Fruit fly (Drosophila melanogaster) S2 (cell line): ENCODE results near the gene mldr.

ENCODE experiments used
- CG8478 ChIP-seq: fragments of >200 bp; optimal IDR thresholded peaks from 2 replicates; lab custom pipeline; 2018
- CTCF ChIP-seq, 2 experiments: fragments of >200 bp; optimal IDR thresholded peaks; 2 replicates each; lab custom pipeline; 2018

Gene mldr

DNA sequence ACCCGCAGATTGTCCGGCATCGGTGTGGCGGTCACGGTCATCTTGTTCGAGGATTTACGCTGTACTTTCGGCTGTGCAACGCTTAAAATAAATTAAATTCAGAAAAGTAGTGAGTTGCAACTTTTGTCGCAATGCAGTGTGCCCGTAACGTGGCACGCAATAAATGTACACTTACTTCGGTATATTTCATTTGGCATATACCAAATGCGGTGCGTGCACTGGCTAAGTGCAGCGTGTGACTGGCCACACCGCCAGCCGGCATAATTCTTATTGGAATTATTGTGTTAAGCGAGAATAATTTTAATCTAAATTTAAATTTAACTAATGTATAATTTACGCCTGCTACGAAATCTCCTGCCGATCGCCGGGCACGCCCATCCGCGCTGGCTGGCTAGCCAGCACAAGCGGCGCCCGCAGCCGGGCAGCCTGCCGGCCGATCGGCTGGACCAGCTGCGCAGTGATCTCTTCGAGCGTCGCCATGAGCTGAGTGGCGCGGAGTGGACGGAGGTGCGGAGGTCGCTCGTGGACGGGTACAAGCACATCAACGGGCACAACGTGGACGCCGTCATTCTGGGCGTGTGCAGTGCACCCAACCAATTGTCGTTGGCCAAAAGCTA is at the start of gene mldr, which contains the start of gene Rpt4:
mldr (plus strand) TSS at position 221 of the 617 bp plus-strand sequence.
Rpt4 (minus strand) TSS at position 163 of the 617 bp plus-strand sequence.
- TF ChIP-seq CG8478 (lab: Kevin White, UChicago): no peak
- TF ChIP-seq CTCF (optimal IDR thresholded peaks at IDR 0.05; lab: Kevin White, UChicago): peak in 1 of 2 experiments; percentile 25

DNA sequence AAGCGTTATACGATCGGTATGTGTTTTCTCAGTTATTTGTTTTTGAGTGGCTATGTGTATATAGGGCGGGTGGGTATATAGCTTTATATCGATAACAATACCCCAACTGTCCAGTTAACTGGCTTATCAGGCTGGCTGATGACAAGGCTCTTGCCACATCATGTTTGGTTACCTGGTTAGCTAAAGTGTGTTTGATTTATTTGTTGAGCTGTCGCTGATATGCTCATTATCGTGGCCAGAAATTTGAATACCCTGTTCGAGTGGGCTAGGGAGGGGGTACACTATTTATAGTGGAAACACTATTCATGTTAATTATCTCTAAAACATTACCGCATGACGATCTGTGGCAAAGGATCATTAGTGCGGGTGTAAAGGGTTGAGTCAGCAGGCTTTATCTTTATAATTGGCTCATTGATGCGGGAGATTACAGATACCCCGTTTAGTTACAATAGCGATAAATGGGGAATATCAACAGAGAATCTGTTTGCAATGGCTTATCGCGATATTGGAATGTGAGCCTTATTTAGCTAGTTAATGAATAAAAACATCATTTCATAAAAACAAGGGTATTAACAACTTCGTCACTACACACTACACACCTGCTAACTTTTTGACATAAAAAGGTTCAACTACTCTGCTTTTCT is 38.1 kb upstream of the mldr start:
- no peak for TF ChIP-seq CTCF (optimal IDR thresholded peaks at IDR 0.05; lab: Kevin White, UChicago)
- no peak for TF ChIP-seq CG8478 (lab: Kevin White, UChicago)

DNA sequence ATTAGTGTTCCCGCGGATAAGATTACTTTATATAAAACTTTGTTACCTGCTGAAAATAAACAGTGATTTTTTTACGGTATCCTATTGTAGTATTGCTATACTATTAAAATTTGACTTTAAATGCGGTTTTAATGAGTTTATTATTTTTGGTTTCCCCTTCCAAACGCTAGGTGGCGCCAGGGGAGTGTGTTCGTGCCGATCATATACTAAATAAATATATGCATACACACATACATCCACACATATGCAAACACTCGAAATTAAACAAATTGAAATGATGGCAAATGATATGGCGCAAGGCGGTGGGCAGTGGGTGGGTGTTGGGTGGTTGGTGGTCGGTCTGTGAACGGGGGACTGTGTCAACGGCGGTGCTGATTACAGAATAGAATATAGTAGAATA is 37.4 kb upstream of the mldr start:
- TF ChIP-seq CG8478 (lab: Kevin White, UChicago) (no peak), CTCF (optimal IDR thresholded peaks at IDR 0.05; lab: Kevin White, UChicago) (peak; percentile 65 to 79)

DNA sequence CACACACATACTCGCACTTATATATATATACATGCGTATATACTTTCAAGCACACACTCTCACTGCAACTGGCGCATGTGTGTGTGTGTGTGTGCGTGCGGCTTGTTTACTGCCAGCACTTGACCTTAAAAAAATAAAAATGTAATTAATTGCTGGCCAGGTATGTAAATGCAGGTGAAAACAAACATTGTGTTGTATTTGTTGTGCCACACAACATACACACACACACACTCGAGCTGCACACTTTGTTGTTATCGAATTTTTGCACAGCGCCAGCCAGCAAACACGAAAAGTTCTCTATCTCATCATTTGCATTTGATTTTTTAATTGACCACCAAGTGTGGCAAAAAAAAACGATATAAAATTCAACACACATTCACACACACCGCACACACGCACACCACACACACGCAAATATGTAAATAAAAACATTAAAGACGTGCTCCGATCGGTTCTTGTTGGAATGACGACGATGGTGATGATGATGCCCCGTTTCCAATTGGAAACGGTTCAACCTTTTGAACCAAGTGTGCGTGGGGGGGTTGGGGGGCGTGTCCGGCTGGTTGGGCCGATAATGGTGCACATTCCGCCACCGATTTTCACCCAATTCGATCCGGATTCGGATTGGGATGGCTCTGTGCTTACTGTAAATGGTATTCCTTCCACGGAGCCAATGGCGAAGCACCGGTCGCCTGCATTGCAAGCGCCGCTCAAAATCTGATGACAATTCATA is 36.3 kb upstream of the mldr start:
- TF ChIP-seq CTCF (optimal IDR thresholded peaks at IDR 0.05; lab: Kevin White, UChicago) (no peak), CG8478 (lab: Kevin White, UChicago) (no peak)

DNA sequence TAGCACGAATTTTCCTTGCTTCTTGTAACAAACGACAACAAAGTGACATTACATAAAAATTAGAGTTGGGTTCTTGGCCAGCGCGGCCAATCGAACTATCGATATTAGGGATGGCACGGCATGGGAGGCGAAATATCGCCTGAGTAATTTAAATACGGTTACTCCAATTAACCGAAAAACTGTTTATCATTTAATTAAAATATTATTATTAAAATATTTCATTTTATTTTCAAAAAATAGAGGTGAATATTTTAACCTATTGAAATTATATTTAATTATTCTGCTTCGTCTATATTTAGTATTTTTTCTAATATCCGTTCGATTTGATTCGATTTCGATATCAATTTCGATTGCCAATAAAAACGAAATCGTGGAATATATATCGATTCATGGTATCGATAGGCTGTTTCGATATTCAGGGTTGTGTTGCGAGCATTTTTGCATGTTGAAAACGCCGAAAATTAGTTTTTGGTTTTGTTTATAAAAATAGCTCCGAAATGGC is 35.6 kb upstream of the mldr start, which contains the start of the genes Rbcn-3A and Spx:
Rbcn-3A (minus strand) TSS at position 74 of the 502 bp plus-strand sequence.
Spx (plus strand) TSS at position 409 of the 502 bp plus-strand sequence.
- TF ChIP-seq CTCF (optimal IDR thresholded peaks at IDR 0.05; lab: Kevin White, UChicago): no peak
- TF ChIP-seq CG8478 (lab: Kevin White, UChicago): no peak

DNA sequence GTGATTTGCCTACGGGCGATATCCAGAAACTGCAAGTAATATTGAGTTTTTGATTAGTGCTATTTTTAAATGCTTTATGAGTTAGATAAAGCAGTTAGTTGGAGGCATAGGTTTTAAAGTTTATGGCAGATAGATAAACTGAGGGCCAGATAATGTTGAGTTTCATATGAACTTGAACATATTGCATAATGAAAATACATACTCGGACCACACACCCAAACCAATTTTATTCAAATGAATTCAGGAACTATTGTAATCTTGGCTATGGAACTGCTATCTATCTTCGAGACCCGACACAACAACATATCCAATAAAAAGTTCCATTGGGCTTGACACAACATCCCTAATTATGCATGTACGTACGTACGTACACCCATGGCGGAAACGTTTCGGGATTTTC is 31.4 kb upstream of the mldr start:
- TF ChIP-seq CG8478 (lab: Kevin White, UChicago): no peak
- TF ChIP-seq CTCF (optimal IDR thresholded peaks at IDR 0.05; lab: Kevin White, UChicago): no peak

DNA sequence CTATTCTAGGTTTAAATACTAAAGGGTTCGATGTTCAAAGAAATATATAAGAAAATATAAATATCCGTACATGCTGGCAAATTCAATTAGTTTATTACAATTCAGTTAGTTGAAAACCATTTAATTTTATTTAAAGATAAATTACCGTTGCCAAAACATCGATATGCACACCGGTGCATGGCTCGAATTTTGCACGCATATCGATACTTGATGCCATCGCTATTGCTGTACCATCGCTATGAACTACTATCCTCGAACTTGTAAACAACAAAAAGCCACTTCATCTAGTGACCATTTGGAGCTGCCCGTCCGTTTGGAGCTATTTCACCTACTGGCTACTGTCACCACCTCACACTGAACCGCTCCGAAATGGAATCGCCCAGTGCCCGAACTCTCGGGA is 30.2 kb upstream of the mldr start, which contains the start of gene Josd:
Josd (plus strand) TSS at position 270 of the 400 bp plus-strand sequence.
- TF ChIP-seq CTCF (optimal IDR thresholded peaks at IDR 0.05; lab: Kevin White, UChicago) (no peak), CG8478 (lab: Kevin White, UChicago) (no peak)

DNA sequence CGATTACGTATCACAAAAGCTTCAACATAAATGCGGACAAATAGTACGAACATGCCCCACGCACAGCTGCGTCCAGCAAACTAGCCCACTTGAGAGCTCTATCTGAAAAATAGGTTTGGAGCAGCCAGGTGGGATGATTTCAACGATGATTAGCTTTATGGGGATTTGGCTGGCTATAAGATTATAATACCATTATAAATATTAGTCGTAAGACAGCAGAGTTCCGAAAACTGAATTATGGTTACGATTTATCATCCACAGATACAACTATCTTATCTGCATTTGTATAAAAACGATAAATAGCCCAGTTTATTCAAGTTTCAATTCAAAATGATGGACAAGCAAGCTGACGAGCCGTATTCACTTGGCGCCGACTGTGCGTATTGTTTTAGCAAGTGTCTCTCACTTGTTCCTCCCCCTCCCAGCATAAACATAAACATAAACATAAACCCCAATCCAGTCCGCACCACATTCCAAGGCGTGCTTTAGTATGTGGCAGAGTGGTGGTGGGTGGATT is 27.4 kb upstream of the mldr start:
- TF ChIP-seq CTCF (optimal IDR thresholded peaks at IDR 0.05; lab: Kevin White, UChicago): no peak
- TF ChIP-seq CG8478 (lab: Kevin White, UChicago): no peak

DNA sequence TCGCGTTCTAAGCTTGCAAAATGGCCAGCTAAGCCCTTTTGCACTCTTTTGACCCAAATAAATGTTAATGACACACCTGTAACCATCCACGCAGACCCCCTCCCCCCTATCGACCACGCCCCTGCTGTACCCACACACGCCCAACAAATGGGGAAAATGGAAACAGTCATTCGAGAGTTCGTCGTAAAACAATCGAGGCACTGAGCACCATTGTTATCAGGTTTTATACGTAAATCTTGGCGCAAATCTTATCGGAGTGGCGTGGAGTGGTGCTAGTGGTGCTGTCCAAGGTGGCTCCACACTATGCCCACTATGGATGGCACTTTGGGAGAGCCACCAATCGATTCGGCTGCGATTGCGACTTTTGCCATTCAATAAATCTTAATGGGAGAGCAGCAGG is 26.6 kb upstream of the mldr start:
- TF ChIP-seq CTCF (optimal IDR thresholded peaks at IDR 0.05; lab: Kevin White, UChicago) (no peak), CG8478 (lab: Kevin White, UChicago) (no peak)

DNA sequence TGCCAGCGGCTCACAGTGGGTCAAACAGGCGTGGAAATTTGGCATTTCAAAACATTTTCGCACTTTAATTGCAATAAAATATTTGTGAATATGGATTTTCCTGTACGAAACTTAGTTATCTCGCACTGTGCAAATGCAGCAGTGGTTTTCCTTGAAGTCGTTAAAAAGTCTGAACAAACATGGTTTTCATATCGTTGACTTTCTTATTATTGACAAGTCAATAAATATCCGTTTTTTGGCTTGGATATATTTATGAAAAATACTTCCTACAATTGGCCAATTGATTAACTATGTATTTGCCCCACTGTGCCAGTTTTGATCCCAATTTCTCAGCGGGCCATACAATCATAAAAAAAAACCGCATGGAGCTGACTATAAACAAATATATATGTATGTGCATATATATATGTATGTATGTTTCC is 25.6 kb upstream of the mldr start:
- TF ChIP-seq CTCF (optimal IDR thresholded peaks at IDR 0.05; lab: Kevin White, UChicago): no peak

DNA sequence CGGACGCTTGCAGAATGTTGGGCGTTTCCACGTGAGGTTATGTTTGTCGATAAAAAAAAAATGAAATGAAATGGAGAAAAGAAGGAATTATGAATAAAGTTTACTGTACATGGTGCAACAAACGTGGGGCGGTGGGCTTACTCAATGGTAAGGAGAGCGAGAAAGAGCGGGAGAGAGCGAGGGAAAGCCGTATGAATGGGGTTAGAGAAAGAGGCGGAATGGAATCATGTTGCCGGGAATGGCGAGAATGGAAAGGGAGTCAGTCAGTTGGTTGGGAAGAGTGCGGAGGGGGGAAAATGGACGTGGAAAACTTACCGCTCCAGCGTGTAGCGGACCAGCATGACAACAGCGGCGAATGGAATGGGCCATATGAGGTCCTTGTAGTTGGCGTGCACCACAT is 25.0 kb upstream of the mldr start:
- TF ChIP-seq CTCF (optimal IDR thresholded peaks at IDR 0.05; lab: Kevin White, UChicago): no peak
- no peak for TF ChIP-seq CG8478 (lab: Kevin White, UChicago)

DNA sequence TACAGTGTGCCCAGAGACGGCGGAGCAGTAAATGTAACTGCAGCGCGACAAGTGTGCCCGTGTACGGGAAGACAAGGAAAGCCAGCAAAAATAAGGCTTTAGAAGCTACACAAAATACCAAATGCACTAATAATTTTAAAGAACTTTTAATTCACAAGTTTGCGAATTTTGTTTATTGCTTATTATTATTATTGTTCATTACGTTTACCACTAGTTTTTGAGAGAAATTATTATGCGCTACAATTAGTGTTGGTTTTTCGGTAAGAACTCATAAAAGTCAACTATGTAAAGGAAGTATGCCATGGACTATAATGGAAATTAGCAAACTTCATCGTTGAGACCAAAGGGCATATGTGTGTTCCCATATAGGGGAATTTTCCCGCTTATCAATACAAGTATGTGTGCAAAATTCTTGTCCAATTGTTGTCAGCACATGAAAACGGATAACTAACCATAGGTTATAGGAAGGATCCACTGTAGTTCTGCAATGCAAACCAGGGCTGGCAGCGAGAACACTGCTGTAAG is 23.9 kb upstream of the mldr start, which contains the start of gene schlank:
schlank (minus strand) TSS at position 42 of the 525 bp plus-strand sequence.
- TF ChIP-seq CTCF (optimal IDR thresholded peaks at IDR 0.05; lab: Kevin White, UChicago) (no peak), CG8478 (lab: Kevin White, UChicago) (no peak)

DNA sequence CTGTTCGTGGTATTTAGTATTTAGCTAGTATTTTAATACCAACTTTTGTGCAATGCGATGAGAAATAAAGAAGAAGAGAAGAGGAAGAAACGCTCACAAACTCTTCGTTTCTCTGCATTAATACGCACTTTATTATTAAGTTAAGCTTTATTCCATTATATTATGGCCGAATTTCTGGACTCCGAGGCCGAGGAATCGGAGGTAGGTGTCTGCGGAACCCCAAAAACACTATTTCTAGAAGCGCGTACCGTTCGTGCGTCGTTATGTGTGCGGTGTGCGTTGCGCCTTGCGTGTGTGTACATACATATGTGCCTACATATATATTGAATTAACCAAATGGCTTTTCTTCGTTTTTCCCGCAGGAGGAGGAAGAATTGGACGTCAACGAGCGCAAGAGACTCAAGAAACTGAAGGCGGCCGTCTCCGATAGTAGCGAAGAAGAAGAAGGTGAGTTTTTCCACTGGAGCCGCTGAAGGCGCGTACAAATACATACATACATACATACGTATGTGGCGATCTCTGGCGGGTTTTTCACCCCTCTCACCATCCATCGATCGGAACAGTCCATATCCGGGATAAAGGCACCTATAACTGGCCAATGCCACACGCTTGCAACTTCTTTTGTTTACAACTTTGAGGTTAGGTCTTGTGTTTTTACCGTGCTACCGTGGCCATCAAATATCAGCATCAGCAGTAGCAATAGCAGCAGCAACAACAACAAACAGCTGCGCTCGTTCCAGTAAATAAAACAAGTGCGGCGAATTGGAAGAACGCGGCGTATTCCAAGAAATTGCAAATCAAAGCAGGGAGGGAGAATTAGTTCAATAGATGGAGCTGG is 23.1 kb upstream of the mldr start, which contains the start of gene Spt6:
Spt6 (plus strand) TSS at position 53 of the 838 bp plus-strand sequence.
- TF ChIP-seq CG8478 (lab: Kevin White, UChicago) (no peak), CTCF (optimal IDR thresholded peaks at IDR 0.05; lab: Kevin White, UChicago) (no peak)
